Worm (Caenorhabditis elegans): ENCODE data around the gene C31E10.11.

DNA sequence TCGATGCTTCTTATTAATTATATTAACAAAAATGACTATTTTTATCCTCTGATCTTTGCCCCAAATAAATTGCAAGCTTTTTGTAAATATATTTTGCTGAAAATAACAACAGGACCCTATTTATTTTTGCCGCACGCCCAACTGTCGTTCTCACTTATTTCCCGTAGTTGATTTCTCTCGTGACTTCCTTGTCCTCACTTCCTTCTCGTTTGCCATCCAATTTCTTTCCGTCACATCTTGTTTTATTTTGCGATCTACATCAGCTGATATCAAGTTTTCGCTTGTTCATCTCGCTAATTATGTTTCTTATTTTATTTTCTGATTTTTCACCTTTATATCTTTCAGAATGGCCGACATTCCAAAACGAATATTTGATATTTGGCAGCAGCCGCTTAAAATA lies 15.3 kb downstream of the C31E10.11 start, which contains the start of gene F48F7.5:
- TF ChIP-seq rpc-1 (optimal IDR thresholded peaks at IDR 0.05) (no peak), rpc-1 (tag; optimal IDR thresholded peaks at IDR 0.05) (no peak), ama-1 (optimal IDR thresholded peaks at IDR 0.05) (no peak), ama-1 (GFP tag; optimal IDR thresholded peaks at IDR 0.05) (no peak), K12H6.12 (tag; optimal IDR thresholded peaks at IDR 0.05) (peak; percentile 12), F10E7.11 (tag; optimal IDR thresholded peaks at IDR 0.05) (no peak), pha-4 (tag; optimal IDR thresholded peaks at IDR 0.05) (no peak), D2030.7 (GFP tag; IDR thresholded peaks at IDR 0.05) (no peak), sptf-2 (GFP tag; optimal IDR thresholded peaks at IDR 0.05) (no peak), zfh-2 (GFP tag; conservative IDR thresholded peaks at IDR 0.05) (no peak)

Measured in whole organism, young adult.